Fruit fly (Drosophila melanogaster): Measurements from ENCODE around the gene Cht11.

- no peak for TF ChIP-seq CTCF (optimal IDR thresholded peaks at IDR 0.05)
- TF ChIP-seq CG8478 (optimal IDR thresholded peaks at IDR 0.05): no peak
Measured at dm6 chrX:6874918-6875454, 25.7 kb upstream of the Cht11 start.

All from S2 (cell line).